Fruit fly (Drosophila melanogaster) whole organism, adult: ENCODE data around the gene aln.

Source experiments
- CG14711 ChIP-seq: fragments of 200-800 bp; sonication (Bioruptor generic); optimal IDR thresholded peaks from 2 replicates; lab custom pipeline; 2018; ENCODE audit warnings: missing biosample characterization, mild to moderate bottlenecking, missing genetic modification characterization, moderate library complexity
- CG1620 ChIP-seq: fragments of 200-800 bp; sonication (Bioruptor generic); optimal IDR thresholded peaks from 2 replicates; lab custom pipeline; 2016; ENCODE audit warnings: missing biosample characterization, missing genetic modification characterization
- CG7045 ChIP-seq: fragments of 200-800 bp; sonication (Bioruptor generic); optimal IDR thresholded peaks from 2 replicates; lab custom pipeline; 2017; ENCODE audit warnings: missing biosample characterization, mild to moderate bottlenecking, missing genetic modification characterization
- CG7101 ChIP-seq: fragments of 200-800 bp; sonication (Bioruptor generic); optimal IDR thresholded peaks from 2 replicates; lab custom pipeline; 2018; ENCODE audit warnings: missing biosample characterization, mild to moderate bottlenecking, missing genetic modification characterization, moderate library complexity
- Clk ChIP-seq: fragments of 200-800 bp; sonication (Bioruptor generic); optimal IDR thresholded peaks from 2 replicates; lab custom pipeline; 2017; ENCODE audit warnings: missing biosample characterization, missing genetic modification characterization
- Crg-1 ChIP-seq: fragments of 200-800 bp; sonication (Bioruptor generic); optimal IDR thresholded peaks from 2 replicates; lab custom pipeline; 2016; ENCODE audit warnings: missing biosample characterization, missing genetic modification characterization
- Hr96 ChIP-seq: fragments of 200-800 bp; sonication (Bioruptor generic); optimal IDR thresholded peaks from 2 replicates; lab custom pipeline; 2016; ENCODE audit warnings: missing biosample characterization, missing genetic modification characterization
- bab1 ChIP-seq: fragments of 200-800 bp; sonication (Bioruptor generic); optimal IDR thresholded peaks from 3 replicates; lab custom pipeline; 2019; ENCODE audit warnings: missing biosample characterization, mild to moderate bottlenecking, missing genetic modification characterization, moderate library complexity
- cnc ChIP-seq, 2 experiments: fragments of >200 bp; optimal IDR thresholded peaks; 2 replicates each; lab custom pipeline; 2017
- kay ChIP-seq: fragments of 200-800 bp; sonication (Bioruptor generic); peaks from one replicate; lab custom pipeline; 2016; ENCODE audit warnings: missing biosample characterization, missing genetic modification characterization, borderline replicate concordance
- pad ChIP-seq: fragments of 200-800 bp; sonication (Bioruptor generic); optimal IDR thresholded peaks from 3 replicates; lab custom pipeline; 2017; ENCODE audit warnings: missing biosample characterization, missing genetic modification characterization, mild to moderate bottlenecking, moderate library complexity, missing genetic modification reagents
- toe ChIP-seq: fragments of 200-800 bp; sonication (Bioruptor generic); optimal IDR thresholded peaks from 2 replicates; lab custom pipeline; 2016; ENCODE audit warnings: missing biosample characterization, missing genetic modification characterization

DNA sequence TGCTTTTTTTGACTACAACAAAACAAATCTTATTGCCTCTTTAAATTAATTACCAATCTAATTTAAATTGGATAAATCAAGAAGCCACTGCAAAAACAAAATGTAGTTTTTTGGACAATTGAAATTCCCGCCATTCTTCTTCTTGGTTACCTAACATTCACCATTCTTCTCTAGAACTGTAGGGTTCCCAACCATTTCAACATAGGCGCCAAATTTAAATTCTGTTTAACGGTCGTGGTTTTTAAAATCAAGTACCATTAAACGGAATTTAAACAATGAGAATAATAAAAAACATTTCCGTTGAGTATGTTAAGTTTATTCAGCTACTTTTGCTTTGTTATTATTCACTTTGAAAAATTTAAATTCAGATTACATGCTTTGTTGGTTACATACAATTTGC lies 1.9 kb downstream of the aln start:
- TF ChIP-seq bab1, result no peak
- TF ChIP-seq toe (GFP tag; lab: Kevin White, UChicago), result no peak
- no peak for TF ChIP-seq Clk
- TF ChIP-seq CG14711, result peak; percentile 95
- no peak for TF ChIP-seq cnc (optimal IDR thresholded peaks at IDR 0.05; lab: Kevin White, UChicago)
- no peak for TF ChIP-seq kay (GFP tag; lab: Kevin White, UChicago)
- no peak for TF ChIP-seq CG7045 (GFP tag; lab: Kevin White, UChicago)
- no peak for TF ChIP-seq CG7101 (tag; lab: Kevin White, UChicago)
- no peak for TF ChIP-seq CG1620 (GFP tag; lab: Kevin White, UChicago)
- TF ChIP-seq pad (GFP tag; lab: Kevin White, UChicago), result no peak
- TF ChIP-seq Crg-1, result no peak
- TF ChIP-seq Hr96, result no peak
